Fruit fly (Drosophila melanogaster) whole organism, prepupa: ENCODE data around the gene CG31441.

Experiments used
- CG11902 ChIP-seq: fragments of 200-800 bp; sonication (Bioruptor generic); optimal IDR thresholded peaks from 3 replicates; lab custom pipeline; 2016; ENCODE audit warnings: missing biosample characterization, missing genetic modification characterization
- CG32006 ChIP-seq: fragments of 200-800 bp; sonication (Bioruptor generic); optimal IDR thresholded peaks from 3 replicates; lab custom pipeline; 2017; ENCODE audit warnings: missing biosample characterization, mild to moderate bottlenecking, missing genetic modification characterization
- CG6854 ChIP-seq: fragments of 200-800 bp; sonication (Bioruptor generic); optimal IDR thresholded peaks from 2 replicates; lab custom pipeline; 2017; ENCODE audit warnings: missing biosample characterization, mild to moderate bottlenecking, missing genetic modification characterization
- CG8319 ChIP-seq: fragments of 200-800 bp; sonication (Bioruptor generic); optimal IDR thresholded peaks from 3 replicates; lab custom pipeline; 2016; ENCODE audit warnings: missing biosample characterization, missing genetic modification characterization
- Gug ChIP-seq: fragments of 200-800 bp; sonication (Bioruptor generic); IDR thresholded peaks from 2 replicates; pipeline ENCODE4 v1.3.6; 2022; ENCODE audit warnings: missing biosample characterization, missing genetic modification characterization
- Hr38 ChIP-seq: sonication (Bioruptor generic); optimal IDR thresholded peaks from 2 replicates; lab custom pipeline; 2016; ENCODE audit warnings: missing biosample characterization, missing genetic modification characterization
- cyc ChIP-seq: fragments of 200-800 bp; sonication (Bioruptor generic); optimal IDR thresholded peaks from 3 replicates; lab custom pipeline; 2016; ENCODE audit warnings: missing biosample characterization, missing genetic modification characterization
- fd59A ChIP-seq: fragments of 200-800 bp; sonication (Bioruptor generic); optimal IDR thresholded peaks from 2 replicates; lab custom pipeline; 2017; ENCODE audit warnings: missing biosample characterization, mild to moderate bottlenecking, missing genetic modification characterization, missing genetic modification reagents
- salr ChIP-seq, 2 experiments: fragments of 200-800 bp; sonication (Bioruptor generic); optimal IDR thresholded peaks; 3 replicates each; lab custom pipeline; 2016 to 2018; ENCODE audit warnings: missing biosample characterization in 2 of 2, missing genetic modification characterization in 2 of 2, mild to moderate bottlenecking in 1 of 2
- spab ChIP-seq: fragments of 200-800 bp; sonication (Bioruptor generic); optimal IDR thresholded peaks from 2 replicates; lab custom pipeline; 2017; ENCODE audit warnings: missing biosample characterization, mild to moderate bottlenecking, missing genetic modification characterization, missing genetic modification reagents

- TF ChIP-seq Hr38 (GFP tag; lab: Kevin White, UChicago) (no peak), fd59A (no peak), cyc (GFP tag; lab: Kevin White, UChicago) (no peak), salr (GFP tag; optimal IDR thresholded peaks at IDR 0.05; lab: Kevin White, UChicago) (no peak), CG11902 (GFP tag; lab: Kevin White, UChicago) (no peak), CG8319 (GFP tag; lab: Kevin White, UChicago) (no peak), CG32006 (GFP tag; lab: Kevin White, UChicago) (no peak), CG6854 (no peak), Gug (GFP tag; lab: Robert Waterston, UW) (no peak), spab (no peak)
Measured at dm6 chr3R:11224478-11224877, 11.6 kb upstream of the CG31441 start.
